Fruit fly (Drosophila melanogaster): ENCODE measurements around the gene Apc.

The Apc gene

DNA sequence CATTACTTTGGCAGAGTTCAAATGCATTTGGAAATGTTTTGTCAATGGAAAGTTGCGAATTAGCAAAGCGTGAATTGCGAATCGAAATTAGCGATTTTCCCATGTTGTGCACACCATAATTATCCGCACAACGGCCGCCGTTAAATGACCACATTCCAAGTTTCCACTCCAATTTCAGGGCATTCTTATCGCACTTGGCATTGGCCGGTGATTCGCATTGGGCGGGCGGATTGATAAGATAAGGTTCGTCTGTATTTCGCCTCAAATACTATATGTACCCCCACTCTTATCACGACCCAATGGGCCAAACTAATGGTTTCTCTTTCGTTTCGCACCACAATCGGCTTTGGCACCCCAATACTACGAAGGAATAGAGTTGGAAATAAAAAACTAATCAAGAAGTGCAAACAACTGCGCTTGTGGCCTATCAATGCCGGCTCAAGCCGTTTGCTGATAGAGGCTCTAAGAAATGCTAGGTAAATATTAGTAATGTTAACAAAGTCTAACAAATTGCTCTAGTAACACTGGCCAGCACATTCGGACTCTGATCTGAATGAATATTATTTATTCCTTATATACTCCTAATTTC lies 15.1 kb downstream of the Apc start (continued):
- TF ChIP-seq bab2 (GFP tag; optimal IDR thresholded peaks at IDR 0.05) (no peak), sens (GFP tag) (peak; percentile 8), CG32532 (GFP tag; IDR thresholded peaks at IDR 0.05) (no peak), Hr3 (GFP tag; optimal IDR thresholded peaks at IDR 0.05) (no peak), chinmo (GFP tag; IDR thresholded peaks at IDR 0.05; ENCODE audit: partially characterized antibody) (0 out of 4 replicates have a peak, but pooled peaks have one; percentile 64), MBD-R2 (GFP tag; IDR thresholded peaks at IDR 0.05) (no peak), onecut (GFP tag; IDR thresholded peaks at IDR 0.05) (no peak), lbe (GFP tag; optimal IDR thresholded peaks at IDR 0.05) (no peak), hth (optimal IDR thresholded peaks at IDR 0.05) (no peak), rib (GFP tag; IDR thresholded peaks at IDR 0.05) (no peak), HLH4C (GFP tag; IDR thresholded peaks at IDR 0.05; ENCODE audit: partially characterized antibody) (no peak), CG6854 (GFP tag; optimal IDR thresholded peaks at IDR 0.05) (no peak), CG1647 (GFP tag; optimal IDR thresholded peaks at IDR 0.05) (no peak), HmgZ (tag; optimal IDR thresholded peaks at IDR 0.05) (peak; percentile 32), sd (tag; optimal IDR thresholded peaks at IDR 0.05) (peak; percentile 88), CG9876 (GFP tag; optimal IDR thresholded peaks at IDR 0.05) (no peak), ro (GFP tag; IDR thresholded peaks at IDR 0.05) (no peak), GATAe (GFP tag; conservative IDR thresholded peaks at IDR 0.05) (peak; percentile 90), CG10565 (GFP tag; optimal IDR thresholded peaks at IDR 0.05) (no peak), corto (GFP tag; optimal IDR thresholded peaks at IDR 0.05) (no peak), Kr (GFP tag; optimal IDR thresholded peaks at IDR 0.05) (no peak), CG34422 (GFP tag; IDR thresholded peaks at IDR 0.05) (no peak), Nf-YC (tag; optimal IDR thresholded peaks at IDR 0.05) (peak; percentile 17), CG12659 (GFP tag; optimal IDR thresholded peaks at IDR 0.05) (no peak), CG3281 (GFP tag; optimal IDR thresholded peaks at IDR 0.05) (no peak), row (GFP tag; IDR thresholded peaks at IDR 0.05) (no peak), ap (GFP tag; IDR thresholded peaks at IDR 0.05) (no peak), Stat92E (GFP tag; optimal IDR thresholded peaks at IDR 0.05) (no peak), stwl (tag; optimal IDR thresholded peaks at IDR 0.05) (no peak), ind (GFP tag; optimal IDR thresholded peaks at IDR 0.05) (no peak), CG6254 (GFP tag; optimal IDR thresholded peaks at IDR 0.05) (no peak), CG34224 (GFP tag; IDR thresholded peaks at IDR 0.05; ENCODE audit: partially characterized antibody) (no peak), ewg (GFP tag; optimal IDR thresholded peaks at IDR 0.05) (no peak), CG11695 (GFP tag; IDR thresholded peaks at IDR 0.05) (no peak), CG2678 (tag; optimal IDR thresholded peaks at IDR 0.05) (no peak), NfI (GFP tag; optimal IDR thresholded peaks at IDR 0.05) (no peak), klu (GFP tag; IDR thresholded peaks at IDR 0.05) (no peak), jumu (GFP tag; optimal IDR thresholded peaks at IDR 0.05) (no peak), disco-r (GFP tag; optimal IDR thresholded peaks at IDR 0.05) (no peak), ttk (GFP tag; IDR thresholded peaks at IDR 0.05) (no peak), sc (optimal IDR thresholded peaks at IDR 0.05) (no peak), sc (GFP tag; optimal IDR thresholded peaks at IDR 0.05) (no peak), sr (GFP tag; IDR thresholded peaks at IDR 0.05) (no peak), Dip2 (GFP tag; IDR thresholded peaks at IDR 0.05) (no peak), CG3995 (GFP tag; optimal IDR thresholded peaks at IDR 0.05) (no peak), lab (GFP tag; optimal IDR thresholded peaks at IDR 0.05) (no peak), CG8478 (optimal IDR thresholded peaks at IDR 0.05) (no peak), Ssrp (tag; optimal IDR thresholded peaks at IDR 0.05) (no peak), BtbVII (GFP tag; optimal IDR thresholded peaks at IDR 0.05) (no peak), stc (GFP tag; IDR thresholded peaks at IDR 0.05) (peak; percentile 12; the same call in 1 of the 2 replicates), E2f2 (GFP tag; IDR thresholded peaks at IDR 0.05) (no peak), Abd-B (GFP tag; optimal IDR thresholded peaks at IDR 0.05) (no peak)
